Worm (Caenorhabditis elegans): Measurements from ENCODE around the gene C45B2.8.

- TF ChIP-seq fos-1 (tag; optimal IDR thresholded peaks at IDR 0.05): no peak
- TF ChIP-seq ztf-11 (tag; optimal IDR thresholded peaks at IDR 0.05): no peak
- no peak for TF ChIP-seq nhr-76 (tag; optimal IDR thresholded peaks at IDR 0.05)
Measured at ce11 chrX:6121279-6121678, 33.5 kb downstream of the C45B2.8 start.
